Fruit fly (Drosophila melanogaster): ENCODE data around the gene CG12768.

CG12768 gene

dm6 chr3L:22958171-22958570, 47.9 kb downstream of the CG12768 start:
- TF ChIP-seq CG8301 (tag; optimal IDR thresholded peaks at IDR 0.05): no peak
- no peak for TF ChIP-seq CG17806 (tag; optimal IDR thresholded peaks at IDR 0.05)
- TF ChIP-seq rn (GFP tag; IDR thresholded peaks at IDR 0.05): no peak
- no peak for TF ChIP-seq CG13204 (GFP tag; optimal IDR thresholded peaks at IDR 0.05)
- TF ChIP-seq EcR (GFP tag; optimal IDR thresholded peaks at IDR 0.05): no peak
- TF ChIP-seq Pif1B (GFP tag; optimal IDR thresholded peaks at IDR 0.05): no peak
- no peak for TF ChIP-seq CG10348 (GFP tag; IDR thresholded peaks at IDR 0.05)
- TF ChIP-seq fd96Ca (GFP tag; IDR thresholded peaks at IDR 0.05): no peak
- no peak for TF ChIP-seq Snoo (tag; optimal IDR thresholded peaks at IDR 0.05)
- no peak for TF ChIP-seq CG32121 (GFP tag; IDR thresholded peaks at IDR 0.05)
- TF ChIP-seq D1 (tag; optimal IDR thresholded peaks at IDR 0.05): no peak
- no peak for TF ChIP-seq CG4496 (GFP tag; IDR thresholded peaks at IDR 0.05)
- TF ChIP-seq gl (tag; optimal IDR thresholded peaks at IDR 0.05): no peak
- TF ChIP-seq Ets98B (GFP tag; IDR thresholded peaks at IDR 0.05): no peak
- TF ChIP-seq CG12605 (GFP tag; IDR thresholded peaks at IDR 0.05): no peak
- no peak for TF ChIP-seq CG15710 (tag; optimal IDR thresholded peaks at IDR 0.05)
- TF ChIP-seq CG14655 (GFP tag; optimal IDR thresholded peaks at IDR 0.05): no peak
- TF ChIP-seq CG8159 (tag; optimal IDR thresholded peaks at IDR 0.05): no peak
- no peak for TF ChIP-seq CG9948 (tag; optimal IDR thresholded peaks at IDR 0.05)
- no peak for TF ChIP-seq CG34367 (tag; optimal IDR thresholded peaks at IDR 0.05)

- TF ChIP-seq CG14655 (GFP tag; optimal IDR thresholded peaks at IDR 0.05): no peak
- no peak for TF ChIP-seq CG13204 (GFP tag; optimal IDR thresholded peaks at IDR 0.05)
- TF ChIP-seq Ets98B (GFP tag; IDR thresholded peaks at IDR 0.05): no peak
- TF ChIP-seq CG10348 (GFP tag; IDR thresholded peaks at IDR 0.05): no peak
These were observed 50.0 kb downstream of the CG12768 start for dm6 chr3L:22960322-22960721.

Measured in whole organism, pupa.